Fruit fly (Drosophila melanogaster) whole organism, embryonic: ENCODE results near the gene Fer3HCH.
A peak's percentile ranks its signal among the peaks of the same experiment; 100 is the strongest.

Source experiments
- BEAF-32 ChIP-seq: fragments of 200-800 bp; sonication (Bioruptor generic); optimal IDR thresholded peaks from 3 replicates; lab custom pipeline; 2017; ENCODE audit warnings: missing biosample characterization, missing genetic modification characterization, mild to moderate bottlenecking, moderate library complexity, missing genetic modification reagents
- Bteb2 ChIP-seq: fragments of 200-800 bp; sonication (Bioruptor generic); optimal IDR thresholded peaks from 2 replicates; lab custom pipeline; 2016; ENCODE audit warnings: missing biosample characterization, missing genetic modification characterization
- CG10274 ChIP-seq: fragments of 200-800 bp; sonication (Bioruptor generic); optimal IDR thresholded peaks from 3 replicates; lab custom pipeline; 2017; ENCODE audit warnings: missing biosample characterization, mild to moderate bottlenecking, missing genetic modification characterization
- CG11085 ChIP-seq: fragments of 200-800 bp; sonication (Bioruptor generic); IDR thresholded peaks from 2 replicates; pipeline ENCODE4 v1.3.6; 2022; ENCODE audit warnings: missing biosample characterization, missing genetic modification characterization
- CG12769 ChIP-seq: fragments of 200-800 bp; sonication (Bioruptor generic); optimal IDR thresholded peaks from 2 replicates; lab custom pipeline; 2019; ENCODE audit warnings: missing biosample characterization, mild to moderate bottlenecking, missing genetic modification characterization, moderate library complexity
- CG13287 ChIP-seq: fragments of 200-800 bp; sonication (Bioruptor generic); IDR thresholded peaks from 2 replicates; pipeline ENCODE4 v1.3.6; 2022; ENCODE audit warnings: missing biosample characterization, missing genetic modification characterization; ENCODE audit not compliant: partially characterized antibody
- CG13296 ChIP-seq: fragments of 200-800 bp; sonication (Bioruptor generic); optimal IDR thresholded peaks from 3 replicates; lab custom pipeline; 2018; ENCODE audit warnings: missing biosample characterization, mild to moderate bottlenecking, missing genetic modification characterization
- CG13624 ChIP-seq: fragments of 200-800 bp; sonication (Bioruptor generic); optimal IDR thresholded peaks from 2 replicates; lab custom pipeline; 2016; ENCODE audit warnings: missing biosample characterization, missing genetic modification characterization
- CG14710 ChIP-seq: fragments of 200-800 bp; sonication (Bioruptor generic); optimal IDR thresholded peaks from 3 replicates; lab custom pipeline; 2019; ENCODE audit warnings: missing biosample characterization, mild to moderate bottlenecking, missing genetic modification characterization, moderate library complexity
- CG15011 ChIP-seq: fragments of 200-800 bp; sonication (Bioruptor generic); optimal IDR thresholded peaks from 3 replicates; lab custom pipeline; 2018; ENCODE audit warnings: missing biosample characterization, mild to moderate bottlenecking, missing genetic modification characterization
- CG16779 ChIP-seq: fragments of 200-800 bp; sonication (Bioruptor generic); IDR thresholded peaks from 2 replicates; pipeline ENCODE4 v1.3.6; 2022; ENCODE audit warnings: missing biosample characterization, missing genetic modification characterization
- CG17361 ChIP-seq: fragments of 200-800 bp; sonication (Bioruptor generic); IDR thresholded peaks from 3 replicates; pipeline ENCODE4 v1.3.6; 2022; ENCODE audit warnings: missing biosample characterization, missing genetic modification characterization
- CG18262 ChIP-seq: fragments of 200-800 bp; optimal IDR thresholded peaks from 3 replicates; lab custom pipeline; 2019; ENCODE audit warnings: missing biosample characterization, mild to moderate bottlenecking, missing genetic modification characterization, moderate library complexity
- CG3163 ChIP-seq: fragments of 200-800 bp; sonication (Bioruptor generic); optimal IDR thresholded peaks from 3 replicates; lab custom pipeline; 2016; ENCODE audit warnings: missing biosample characterization, missing genetic modification characterization
- CG3281 ChIP-seq: fragments of 200-800 bp; sonication (Bioruptor generic); optimal IDR thresholded peaks from 3 replicates; lab custom pipeline; 2017; ENCODE audit warnings: missing biosample characterization, mild to moderate bottlenecking, missing genetic modification characterization
- CG33557 ChIP-seq: fragments of 200-800 bp; sonication (Bioruptor generic); optimal IDR thresholded peaks from 2 replicates; lab custom pipeline; 2019; ENCODE audit warnings: missing biosample characterization, mild to moderate bottlenecking, missing genetic modification characterization, moderate library complexity
- CG4360 ChIP-seq: fragments of 200-800 bp; sonication (Bioruptor generic); IDR thresholded peaks from 2 replicates; pipeline ENCODE4 v1.3.6; 2022; ENCODE audit warnings: missing biosample characterization, missing genetic modification characterization
- CG4617 ChIP-seq: fragments of 200-800 bp; sonication (Bioruptor generic); optimal IDR thresholded peaks from 3 replicates; lab custom pipeline; 2016; ENCODE audit warnings: missing biosample characterization, missing genetic modification characterization, borderline replicate concordance
- CG4854 ChIP-seq: fragments of 200-800 bp; sonication (Bioruptor generic); optimal IDR thresholded peaks from 2 replicates; lab custom pipeline; 2016; ENCODE audit warnings: missing biosample characterization, missing genetic modification characterization, inconsistent platforms
- CG6813 ChIP-seq: fragments of 200-800 bp; sonication (Bioruptor generic); optimal IDR thresholded peaks from 2 replicates; lab custom pipeline; 2017; ENCODE audit warnings: missing biosample characterization, missing genetic modification characterization, mild to moderate bottlenecking, moderate library complexity, missing genetic modification reagents
- CG7839 ChIP-seq: fragments of 200-800 bp; sonication (Bioruptor generic); optimal IDR thresholded peaks from 3 replicates; lab custom pipeline; 2018; ENCODE audit warnings: missing biosample characterization, mild to moderate bottlenecking, missing genetic modification characterization, moderate library complexity
- CG7963 ChIP-seq: fragments of 200-800 bp; sonication (Bioruptor generic); IDR thresholded peaks from 3 replicates; pipeline ENCODE4 v1.3.6; 2022; ENCODE audit warnings: missing biosample characterization, missing genetic modification characterization; ENCODE audit not compliant: partially characterized antibody
- CG8765 ChIP-seq: fragments of 200-800 bp; sonication (Bioruptor generic); IDR thresholded peaks from 2 replicates; pipeline ENCODE4 v1.3.6; 2022; ENCODE audit warnings: missing biosample characterization, missing genetic modification characterization
- CG9609 ChIP-seq: fragments of 200-800 bp; sonication (Bioruptor generic); optimal IDR thresholded peaks from 3 replicates; lab custom pipeline; 2016; ENCODE audit warnings: missing biosample characterization, missing genetic modification characterization
- D ChIP-seq, 2 experiments: fragments of 200-800 bp in 1 of 2; fragments of >200 bp in 1 of 2; sonication (Bioruptor generic) in 1 of 2; optimal IDR thresholded peaks; 2 replicates in 1 of 2; 3 replicates in 1 of 2; lab custom pipeline; 2017; ENCODE audit warnings: mild to moderate bottlenecking in 1 of 2, missing biosample characterization in 1 of 2, missing genetic modification characterization in 1 of 2, missing genetic modification reagents in 1 of 2
- Eip74EF ChIP-seq, 2 experiments: fragments of 200-800 bp in 1 of 2; fragments of >200 bp in 1 of 2; sonication (Bioruptor generic) in 1 of 2; optimal IDR thresholded peaks; 2 replicates each; lab custom pipeline; 2017 to 2019; ENCODE audit warnings: missing biosample characterization in 2 of 2, missing genetic modification characterization in 2 of 2, mild to moderate bottlenecking in 1 of 2, moderate library complexity in 1 of 2
- Elba2 ChIP-seq: fragments of 200-800 bp; sonication (Bioruptor generic); optimal IDR thresholded peaks from 3 replicates; lab custom pipeline; 2016; ENCODE audit warnings: missing biosample characterization, missing genetic modification characterization
- Ets65A ChIP-seq: fragments of 200-800 bp; sonication (Bioruptor generic); peaks from one replicate; lab custom pipeline; 2016; ENCODE audit warnings: missing biosample characterization, missing genetic modification characterization
- Fer3 ChIP-seq: fragments of 200-800 bp; sonication (Bioruptor generic); optimal IDR thresholded peaks from 2 replicates; lab custom pipeline; 2018; ENCODE audit warnings: missing biosample characterization, mild to moderate bottlenecking, missing genetic modification characterization, moderate library complexity
- Kr ChIP-seq: fragments of 200-800 bp; sonication (Bioruptor generic); optimal IDR thresholded peaks from 2 replicates; lab custom pipeline; 2017; ENCODE audit warnings: missing biosample characterization, mild to moderate bottlenecking, missing genetic modification characterization
- Mad ChIP-seq: fragments of 200-800 bp; sonication (Bioruptor generic); optimal IDR thresholded peaks from 2 replicates; lab custom pipeline; 2016; ENCODE audit warnings: missing biosample characterization, missing genetic modification characterization
- Mrtf ChIP-seq: fragments of 200-800 bp; sonication (Bioruptor generic); IDR thresholded peaks from 3 replicates; pipeline ENCODE4 v1.3.6; 2022; ENCODE audit warnings: missing biosample characterization, missing genetic modification characterization
- NC2β ChIP-seq: fragments of 200-800 bp; sonication (Bioruptor generic); optimal IDR thresholded peaks from 2 replicates; lab custom pipeline; 2016; ENCODE audit warnings: missing biosample characterization, missing genetic modification characterization
- Ravus ChIP-seq: fragments of 200-800 bp; sonication (Bioruptor generic); IDR thresholded peaks from 2 replicates; pipeline ENCODE4 v1.3.6; 2022; ENCODE audit warnings: missing biosample characterization, missing genetic modification characterization
- Side ChIP-seq: fragments of 200-800 bp; sonication (Bioruptor generic); optimal IDR thresholded peaks from 2 replicates; lab custom pipeline; 2016; ENCODE audit warnings: missing biosample characterization, missing genetic modification characterization
- Six4 ChIP-seq: fragments of 200-800 bp; sonication (Bioruptor generic); optimal IDR thresholded peaks from 2 replicates; lab custom pipeline; 2016; ENCODE audit warnings: missing biosample characterization, missing genetic modification characterization
- chm ChIP-seq: fragments of 200-800 bp; sonication (Bioruptor generic); IDR thresholded peaks from 2 replicates; pipeline ENCODE4 v1.3.6; 2022; ENCODE audit warnings: missing biosample characterization, missing genetic modification characterization
- eyg ChIP-seq: fragments of 200-800 bp; sonication (Bioruptor generic); optimal IDR thresholded peaks from 3 replicates; lab custom pipeline; 2016; ENCODE audit warnings: missing biosample characterization, missing genetic modification characterization
- gcm2 ChIP-seq: fragments of 200-800 bp; sonication (Bioruptor generic); optimal IDR thresholded peaks from 2 replicates; lab custom pipeline; 2016; ENCODE audit warnings: missing biosample characterization, missing genetic modification characterization
- maf-S ChIP-seq: fragments of 200-800 bp; sonication (Bioruptor generic); optimal IDR thresholded peaks from 2 replicates; lab custom pipeline; 2016; ENCODE audit warnings: missing biosample characterization, missing genetic modification characterization
- mirr ChIP-seq: fragments of 200-800 bp; sonication (Bioruptor generic); optimal IDR thresholded peaks from 3 replicates; lab custom pipeline; 2018; ENCODE audit warnings: missing biosample characterization, mild to moderate bottlenecking, missing genetic modification characterization
- nmo ChIP-seq: fragments of 200-800 bp; sonication (Bioruptor generic); optimal IDR thresholded peaks from 2 replicates; lab custom pipeline; 2018; ENCODE audit warnings: missing biosample characterization, mild to moderate bottlenecking, missing genetic modification characterization, moderate library complexity
- phol ChIP-seq: fragments of 200-800 bp; sonication (Bioruptor generic); optimal IDR thresholded peaks from 3 replicates; lab custom pipeline; 2018; ENCODE audit warnings: missing biosample characterization, mild to moderate bottlenecking, missing genetic modification characterization, moderate library complexity
- pzg ChIP-seq: fragments of 200-800 bp; sonication (Bioruptor generic); optimal IDR thresholded peaks from 3 replicates; lab custom pipeline; 2018; ENCODE audit warnings: missing biosample characterization, mild to moderate bottlenecking, missing genetic modification characterization, moderate library complexity
- scrt ChIP-seq: fragments of 200-800 bp; sonication (Bioruptor generic); optimal IDR thresholded peaks from 2 replicates; lab custom pipeline; 2018; ENCODE audit warnings: missing biosample characterization, mild to moderate bottlenecking, missing genetic modification characterization, moderate library complexity
- sob ChIP-seq: fragments of 200-800 bp; sonication (Bioruptor generic); IDR thresholded peaks from 2 replicates; pipeline ENCODE4 v1.3.6; 2022; ENCODE audit warnings: missing biosample characterization, missing genetic modification characterization
- tx ChIP-seq: fragments of 200-800 bp; sonication (Bioruptor generic); optimal IDR thresholded peaks from 2 replicates; lab custom pipeline; 2016; ENCODE audit warnings: missing biosample characterization, missing genetic modification characterization
- wdn ChIP-seq: fragments of 200-800 bp; sonication (Bioruptor generic); IDR thresholded peaks from 2 replicates; pipeline ENCODE4 v1.3.6; 2022; ENCODE audit warnings: missing biosample characterization, missing genetic modification characterization
- zf30C ChIP-seq: fragments of 200-800 bp; sonication (Bioruptor generic); optimal IDR thresholded peaks from 3 replicates; lab custom pipeline; 2018; ENCODE audit warnings: missing biosample characterization, mild to moderate bottlenecking, missing genetic modification characterization

The Fer3HCH gene

DNA sequence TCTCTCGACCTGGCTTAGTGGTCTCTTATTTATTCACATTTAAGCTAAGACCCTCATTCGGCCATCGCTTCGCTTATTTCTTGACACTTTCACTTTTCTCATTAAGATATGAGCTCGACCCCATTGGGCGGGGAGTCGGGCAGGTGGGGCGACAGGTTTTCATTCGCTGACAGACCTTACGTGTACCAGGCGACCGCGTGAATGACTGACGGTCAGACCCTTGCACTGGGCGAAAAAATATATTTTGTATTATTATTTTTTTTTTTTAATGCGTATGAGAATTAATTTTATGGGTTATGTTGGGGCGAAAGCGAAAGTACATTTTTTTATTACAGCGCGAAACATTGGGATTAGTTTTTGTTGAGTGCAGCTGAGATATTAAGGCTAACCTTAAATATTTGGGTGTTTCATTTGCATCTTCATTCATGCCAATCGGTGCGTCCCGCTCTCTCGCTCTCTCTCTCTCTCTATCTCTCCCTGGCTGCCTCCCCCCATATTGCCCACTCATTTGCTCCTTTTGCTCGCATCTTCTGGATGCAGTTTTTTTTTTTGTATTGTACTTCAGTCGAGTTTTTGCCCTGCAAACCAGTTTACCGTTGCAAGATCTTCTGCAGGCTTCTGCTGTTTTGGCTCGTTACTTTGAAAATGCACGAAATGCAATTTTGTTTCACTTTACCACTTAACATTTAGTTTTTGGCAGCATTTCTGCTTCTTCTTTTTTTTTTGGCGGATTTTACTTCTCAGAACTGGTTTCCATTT is 29.1 kb upstream of the Fer3HCH start (continued):
- TF ChIP-seq CG3163 (GFP tag; lab: Kevin White, UChicago) (no peak), CG4360 (GFP tag; lab: Robert Waterston, UW) (peak; percentile 35; the same call in 1 of the 2 replicates), CG4854 (GFP tag; lab: Kevin White, UChicago) (no peak), Kr (GFP tag; lab: Kevin White, UChicago) (no peak), CG7963 (no peak), CG15011 (GFP tag; lab: Kevin White, UChicago) (no peak), Side (GFP tag; lab: Kevin White, UChicago) (no peak), sob (GFP tag; lab: Robert Waterston, UW) (peak; percentile 48; the same call in 1 of the 2 replicates), CG8765 (GFP tag; lab: Robert Waterston, UW) (no peak), Bteb2 (GFP tag; lab: Kevin White, UChicago) (no peak), CG7839 (tag; lab: Kevin White, UChicago) (peak; percentile 61), scrt (no peak), CG6813 (GFP tag; lab: Kevin White, UChicago) (peak; percentile 9), CG14710 (tag; lab: Kevin White, UChicago) (peak; percentile 17), Ravus (GFP tag; lab: Robert Waterston, UW) (no peak), chm (GFP tag; lab: Robert Waterston, UW) (0 out of 2 replicates have a peak, but pooled peaks have one; percentile 13), Mad (GFP tag; lab: Kevin White, UChicago) (no peak), Eip74EF (GFP tag; optimal IDR thresholded peaks at IDR 0.05; lab: Kevin White, UChicago) (peak in 1 of 2 experiments; percentile 45), gcm2 (GFP tag; lab: Kevin White, UChicago) (no peak), CG16779 (GFP tag; lab: Robert Waterston, UW) (no peak), BEAF-32 (GFP tag; lab: Kevin White, UChicago) (no peak), CG11085 (GFP tag; lab: Robert Waterston, UW) (no peak), Fer3 (tag; lab: Kevin White, UChicago) (no peak), mirr (GFP tag; lab: Kevin White, UChicago) (no peak), Ets65A (GFP tag; lab: Kevin White, UChicago) (peak; percentile 15), maf-S (no peak), NC2β (GFP tag; lab: Kevin White, UChicago) (no peak), CG10274 (no peak), CG13296 (GFP tag; lab: Kevin White, UChicago) (no peak), CG3281 (no peak), CG4617 (GFP tag; lab: Kevin White, UChicago) (no peak), CG12769 (no peak), phol (tag; lab: Kevin White, UChicago) (peak; percentile 47), pzg (no peak), tx (no peak), CG33557 (GFP tag; lab: Kevin White, UChicago) (no peak), wdn (0 out of 2 replicates have a peak, but pooled peaks have one; percentile 14), Six4 (GFP tag; lab: Kevin White, UChicago) (no peak), CG9609 (GFP tag; lab: Kevin White, UChicago) (no peak), eyg (GFP tag; lab: Kevin White, UChicago) (no peak), Mrtf (GFP tag; lab: Robert Waterston, UW) (no peak), D (optimal IDR thresholded peaks at IDR 0.05; lab: Kevin White, UChicago) (no peak), D (GFP tag; optimal IDR thresholded peaks at IDR 0.05; lab: Kevin White, UChicago) (peak; percentile 38), CG18262 (tag; lab: Kevin White, UChicago) (peak; percentile 55), Elba2 (GFP tag; lab: Kevin White, UChicago) (no peak), CG13624 (GFP tag; lab: Kevin White, UChicago) (no peak), nmo (GFP tag; lab: Kevin White, UChicago) (peak; percentile 72), zf30C (GFP tag; lab: Kevin White, UChicago) (no peak), CG17361 (peak; percentile 42; the same call in 2 of the 3 replicates), CG13287 (GFP tag; lab: Robert Waterston, UW) (no peak)
